Fruit fly (Drosophila melanogaster): Measurements from ENCODE around the gene EMC4.

EMC4 gene

dm6 chr3L:22865061-22865418 lies 3.0 kb downstream of the EMC4 start (continued):
- no peak for TF ChIP-seq Neu2 (GFP tag; optimal IDR thresholded peaks at IDR 0.05; ENCODE audit: borderline replicate concordance)
- TF ChIP-seq otp (GFP tag; IDR thresholded peaks at IDR 0.05), result no peak
- TF ChIP-seq CG33557 (GFP tag; optimal IDR thresholded peaks at IDR 0.05), result no peak
- TF ChIP-seq fd96Cb (tag; optimal IDR thresholded peaks at IDR 0.05), result peak; percentile 54
- TF ChIP-seq shn (GFP tag; optimal IDR thresholded peaks at IDR 0.05), result no peak
- TF ChIP-seq phol (tag; optimal IDR thresholded peaks at IDR 0.05), result peak; percentile 73
- no peak for TF ChIP-seq amos (GFP tag; IDR thresholded peaks at IDR 0.05; ENCODE audit: partially characterized antibody)
- no peak for TF ChIP-seq YL-1 (GFP tag; optimal IDR thresholded peaks at IDR 0.05)
- TF ChIP-seq Doc3 (GFP tag; IDR thresholded peaks at IDR 0.05; ENCODE audit: partially characterized antibody), result no peak
- TF ChIP-seq CG32772 (GFP tag; IDR thresholded peaks at IDR 0.05), result 0 out of 2 replicates have a peak, but pooled peaks have one; percentile 31
- TF ChIP-seq CG9215 (GFP tag; IDR thresholded peaks at IDR 0.05), result peak; percentile 42; the same call in 1 of the 2 replicates
- TF ChIP-seq sens (GFP tag), result peak; percentile 56
- no peak for TF ChIP-seq danr (GFP tag; IDR thresholded peaks at IDR 0.05)
- peak; percentile 79 for TF ChIP-seq lbe (GFP tag; optimal IDR thresholded peaks at IDR 0.05)
- peak; percentile 49 for TF ChIP-seq cwo (GFP tag; optimal IDR thresholded peaks at IDR 0.05)
- TF ChIP-seq disco-r (GFP tag; optimal IDR thresholded peaks at IDR 0.05), result no peak
- TF ChIP-seq CG12155 (GFP tag; optimal IDR thresholded peaks at IDR 0.05), result peak; percentile 45
- no peak for TF ChIP-seq CG9609 (GFP tag; optimal IDR thresholded peaks at IDR 0.05)
- TF ChIP-seq CG9437 (GFP tag; optimal IDR thresholded peaks at IDR 0.05), result peak; percentile 65
- peak; percentile 85 for TF ChIP-seq Sox102F (GFP tag; optimal IDR thresholded peaks at IDR 0.05)
- peak; percentile 48; the same call in 1 of the 3 replicates for TF ChIP-seq zfh1 (GFP tag; IDR thresholded peaks at IDR 0.05)
- peak; percentile 68 for TF ChIP-seq CG4424 (GFP tag; optimal IDR thresholded peaks at IDR 0.05)
- peak; percentile 37 for TF ChIP-seq CG13894 (tag; optimal IDR thresholded peaks at IDR 0.05)
- TF ChIP-seq Side (GFP tag; optimal IDR thresholded peaks at IDR 0.05), result no peak
- no peak for TF ChIP-seq Poxn (GFP tag; IDR thresholded peaks at IDR 0.05)
- TF ChIP-seq gt (GFP tag; IDR thresholded peaks at IDR 0.05), result no peak
- TF ChIP-seq seq (GFP tag; IDR thresholded peaks at IDR 0.05), result peak; percentile 69
- TF ChIP-seq Gug (GFP tag; IDR thresholded peaks at IDR 0.05), result peak; percentile 24; the same call in 1 of the 4 replicates
- no peak for TF ChIP-seq CG14965 (GFP tag; optimal IDR thresholded peaks at IDR 0.05; ENCODE audit: borderline replicate concordance)
- 0 out of 2 replicates have a peak, but pooled peaks have one; percentile 18 for TF ChIP-seq klu (GFP tag; IDR thresholded peaks at IDR 0.05)
- TF ChIP-seq CG6175 (GFP tag; IDR thresholded peaks at IDR 0.05), result no peak; the same call in 2 of the 3 replicates
- peak; percentile 33 for TF ChIP-seq CG10979 (tag; optimal IDR thresholded peaks at IDR 0.05)
- no peak for TF ChIP-seq Mes4 (GFP tag; optimal IDR thresholded peaks at IDR 0.05)
- TF ChIP-seq CG11398 (GFP tag; optimal IDR thresholded peaks at IDR 0.05), result no peak
- TF ChIP-seq Sin3A (optimal IDR thresholded peaks at IDR 0.05), result no peak
- TF ChIP-seq chif (GFP tag; optimal IDR thresholded peaks at IDR 0.05), result no peak
- TF ChIP-seq nmo (GFP tag; optimal IDR thresholded peaks at IDR 0.05), result peak; percentile 78
- no peak for TF ChIP-seq tx (GFP tag; optimal IDR thresholded peaks at IDR 0.05)
- TF ChIP-seq CG1647 (GFP tag; optimal IDR thresholded peaks at IDR 0.05), result peak; percentile 26
- TF ChIP-seq CG14710 (tag; optimal IDR thresholded peaks at IDR 0.05), result peak; percentile 17
- no peak for TF ChIP-seq vnd (GFP tag; IDR thresholded peaks at IDR 0.05; ENCODE audit: partially characterized antibody)
- TF ChIP-seq gsb (GFP tag; IDR thresholded peaks at IDR 0.05), result no peak
- TF ChIP-seq Drgx (GFP tag; IDR thresholded peaks at IDR 0.05), result peak; percentile 77
- no peak for TF ChIP-seq CG8359 (GFP tag; optimal IDR thresholded peaks at IDR 0.05; ENCODE audit: borderline replicate concordance)
- peak; percentile 5 for TF ChIP-seq Fer2 (tag; optimal IDR thresholded peaks at IDR 0.05)
- no peak for TF ChIP-seq CG7987 (GFP tag; optimal IDR thresholded peaks at IDR 0.05)
- TF ChIP-seq CG2678 (tag; optimal IDR thresholded peaks at IDR 0.05), result peak; percentile 86
- TF ChIP-seq CG10431 (GFP tag; optimal IDR thresholded peaks at IDR 0.05), result no peak
- TF ChIP-seq ara (GFP tag; IDR thresholded peaks at IDR 0.05), result peak; percentile 15; the same call in 1 of the 2 replicates
- no peak for TF ChIP-seq CG34422 (GFP tag; IDR thresholded peaks at IDR 0.05)
- no peak for TF ChIP-seq D (optimal IDR thresholded peaks at IDR 0.05)
- TF ChIP-seq D (GFP tag; optimal IDR thresholded peaks at IDR 0.05), result peak; percentile 29
